Worm (Caenorhabditis elegans) whole organism, L4/young adult: Measurements from ENCODE around the gene Y46G5A.47.

Experiments
- W03F9.2 ChIP-seq: fragments of 150-350 bp; optimal IDR thresholded peaks from 2 replicates; lab custom pipeline; 2014; ENCODE audit warnings: missing biosample characterization, missing genetic modification characterization
- dao-5 ChIP-seq: sonication (generic microtip); optimal IDR thresholded peaks from 2 replicates; lab custom pipeline; 2016; ENCODE audit warnings: missing genotype, missing genetic modification characterization, moderate library complexity, missing compliant biosample characterization
- him-1 ChIP-seq: sonication (generic microtip); optimal IDR thresholded peaks from 2 replicates; lab custom pipeline; 2016; ENCODE audit warnings: missing genotype, missing genetic modification reagents, missing genetic modification characterization, missing compliant biosample characterization

DNA sequence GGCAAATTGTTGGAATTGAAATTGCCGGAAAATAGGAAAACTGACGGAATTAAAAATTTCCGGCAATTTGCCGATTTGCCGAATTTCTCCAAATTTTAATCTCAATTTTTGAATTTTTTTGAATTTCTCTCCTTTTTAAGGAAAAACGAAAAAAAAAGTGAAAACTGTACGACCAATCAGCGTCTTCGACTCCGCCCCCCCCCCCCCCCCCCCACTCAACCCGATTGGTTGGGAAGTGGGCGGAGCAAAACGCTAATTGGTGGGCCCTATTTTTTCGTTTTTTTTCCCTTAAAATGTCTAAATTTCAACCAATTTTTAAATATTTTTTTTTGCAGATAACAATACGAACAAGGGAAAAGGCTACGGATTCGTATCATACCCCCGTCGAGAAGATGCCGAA, 35.2 kb downstream of the Y46G5A.47 start:
- TF ChIP-seq him-1 (tag; lab: Kevin White, UChicago) (no peak), W03F9.2 (tag; lab: Kevin White, UChicago) (no peak), dao-5 (tag; lab: Kevin White, UChicago) (no peak)
